Worm (Caenorhabditis elegans): ENCODE results near the gene grp-1.

grp-1 gene

ce11 chrIII:8137777-8138176, 52.3 kb downstream of the grp-1 start, which contains the start of gene hsp-12.2:
hsp-12.2 (plus strand) TSS chrIII:8138077.
- TF ChIP-seq ZK337.2 (GFP tag; IDR thresholded peaks at IDR 0.05): no peak
- no peak for TF ChIP-seq egl-27 (tag; optimal IDR thresholded peaks at IDR 0.05)
- TF ChIP-seq sdz-12 (GFP tag; optimal IDR thresholded peaks at IDR 0.05): no peak
- no peak for TF ChIP-seq Y75B8A.6 (GFP tag; IDR thresholded peaks at IDR 0.05)
- no peak for TF ChIP-seq dmd-6 (GFP tag; IDR thresholded peaks at IDR 0.05)
- TF ChIP-seq F37D6.2 (tag; optimal IDR thresholded peaks at IDR 0.05): no peak
- no peak for TF ChIP-seq fkh-10 (GFP tag; optimal IDR thresholded peaks at IDR 0.05)
- no peak for TF ChIP-seq dpl-1 (GFP tag; optimal IDR thresholded peaks at IDR 0.05)
- TF ChIP-seq nhr-6 (tag; optimal IDR thresholded peaks at IDR 0.05): no peak
- TF ChIP-seq tra-1 (GFP tag; IDR thresholded peaks at IDR 0.05): no peak
- no peak for TF ChIP-seq D1046.2 (GFP tag; IDR thresholded peaks at IDR 0.05)

Data from whole organism, L4 larva.